Worm (Caenorhabditis elegans) whole organism, mixed stage, embryonic: Measurements from ENCODE around the gene C18G1.8.

Source experiments
- M03D4.4 ChIP-seq: sonication (generic microtip); optimal IDR thresholded peaks from 2 replicates; lab custom pipeline; 2017; ENCODE audit warnings: mild to moderate bottlenecking, missing genetic modification characterization, missing compliant biosample characterization
- bed-3 ChIP-seq: fragments of 200-800 bp; sonication (Bioruptor generic); optimal IDR thresholded peaks from 3 replicates; lab custom pipeline; 2018; ENCODE audit warnings: mild to moderate bottlenecking, missing genetic modification characterization, moderate library complexity, missing compliant biosample characterization
- blmp-1 ChIP-seq: fragments of 150-350 bp; optimal IDR thresholded peaks from 2 replicates; lab custom pipeline; 2014; ENCODE audit warnings: missing biosample characterization, missing genetic modification characterization
- ceh-39 ChIP-seq: fragments of 150-350 bp; optimal IDR thresholded peaks from 2 replicates; lab custom pipeline; 2014; ENCODE audit warnings: missing biosample characterization, missing genetic modification characterization
- ceh-43 ChIP-seq: fragments of 200-800 bp; sonication (Bioruptor generic); optimal IDR thresholded peaks from 2 replicates; lab custom pipeline; 2018; ENCODE audit warnings: mild to moderate bottlenecking, missing genetic modification characterization, moderate library complexity, missing compliant biosample characterization
- ceh-83 ChIP-seq: fragments of 200-800 bp; sonication (Bioruptor generic); optimal IDR thresholded peaks from 2 replicates; lab custom pipeline; 2018; ENCODE audit warnings: mild to moderate bottlenecking, missing genetic modification characterization, missing compliant biosample characterization
- ces-1 ChIP-seq: fragments of 150-350 bp; optimal IDR thresholded peaks from 2 replicates; lab custom pipeline; 2014; ENCODE audit warnings: missing biosample characterization, missing genetic modification reagents, missing genetic modification characterization
- drap-1 ChIP-seq: fragments of 200-800 bp; sonication (Bioruptor generic); optimal IDR thresholded peaks from 3 replicates; lab custom pipeline; 2018; ENCODE audit warnings: mild to moderate bottlenecking, missing genetic modification characterization, missing compliant biosample characterization
- elt-1 ChIP-seq: sonication (generic microtip); optimal IDR thresholded peaks from 2 replicates; lab custom pipeline; 2017; ENCODE audit warnings: missing genetic modification characterization, mild to moderate bottlenecking, missing compliant biosample characterization, antibody characterized with exemption, moderate library complexity, borderline replicate concordance; ENCODE audit not compliant: insufficient read depth
- elt-3 ChIP-seq: fragments of 150-350 bp; optimal IDR thresholded peaks from 2 replicates; lab custom pipeline; 2014; ENCODE audit warnings: missing biosample characterization, missing genetic modification characterization
- flh-1 ChIP-seq: fragments of 200-800 bp; sonication (Bioruptor generic); optimal IDR thresholded peaks from 2 replicates; lab custom pipeline; 2018; ENCODE audit warnings: mild to moderate bottlenecking, missing genetic modification characterization, moderate library complexity, missing compliant biosample characterization
- ham-2 ChIP-seq: fragments of 200-800 bp; sonication (Bioruptor generic); optimal IDR thresholded peaks from 2 replicates; lab custom pipeline; 2018; ENCODE audit warnings: mild to moderate bottlenecking, missing genetic modification characterization, missing compliant biosample characterization
- lin-13 ChIP-seq: fragments of 150-350 bp; optimal IDR thresholded peaks from 2 replicates; lab custom pipeline; 2014; ENCODE audit warnings: missing biosample characterization, missing genetic modification characterization
- lin-32 ChIP-seq: fragments of 200-800 bp; sonication (Bioruptor generic); optimal IDR thresholded peaks from 2 replicates; lab custom pipeline; 2018; ENCODE audit warnings: mild to moderate bottlenecking, missing genetic modification characterization, missing compliant biosample characterization
- lsy-2 ChIP-seq: fragments of 150-350 bp; optimal IDR thresholded peaks from 2 replicates; lab custom pipeline; 2014; ENCODE audit warnings: missing biosample characterization, missing genetic modification characterization
- mab-5 ChIP-seq: fragments of 150-350 bp; optimal IDR thresholded peaks from 2 replicates; lab custom pipeline; 2014; ENCODE audit warnings: missing biosample characterization, missing genetic modification characterization
- mep-1 ChIP-seq: fragments of 150-350 bp; optimal IDR thresholded peaks from 2 replicates; lab custom pipeline; 2017; ENCODE audit warnings: missing biosample characterization, missing genetic modification reagents, missing genetic modification characterization, inconsistent platforms
- mls-2 ChIP-seq: sonication (generic microtip); optimal IDR thresholded peaks from 2 replicates; lab custom pipeline; 2016; ENCODE audit warnings: mild to moderate bottlenecking, missing genetic modification characterization, moderate library complexity, missing compliant biosample characterization
- nhr-2 ChIP-seq: fragments of 150-350 bp; optimal IDR thresholded peaks from 2 replicates; lab custom pipeline; 2014; ENCODE audit warnings: missing biosample characterization, missing genetic modification characterization
- nhr-237 ChIP-seq: fragments of 150-350 bp; optimal IDR thresholded peaks from 2 replicates; lab custom pipeline; 2014; ENCODE audit warnings: missing biosample characterization, missing genetic modification characterization
- nhr-28 ChIP-seq: fragments of 150-350 bp; optimal IDR thresholded peaks from 2 replicates; lab custom pipeline; 2014; ENCODE audit warnings: missing biosample characterization, missing genetic modification characterization
- nhr-76 ChIP-seq: sonication (generic microtip); optimal IDR thresholded peaks from 2 replicates; lab custom pipeline; 2017; ENCODE audit warnings: missing biosample characterization, missing genetic modification characterization
- pha-4 ChIP-seq: fragments of 150-350 bp; optimal IDR thresholded peaks from 2 replicates; lab custom pipeline; 2018; ENCODE audit warnings: missing biosample characterization, missing genetic modification reagents, missing genetic modification characterization
- sem-2 ChIP-seq: fragments of 200-800 bp; sonication (Bioruptor generic); optimal IDR thresholded peaks from 2 replicates; lab custom pipeline; 2018; ENCODE audit warnings: mild to moderate bottlenecking, missing genetic modification characterization, missing compliant biosample characterization
- snpc-4 ChIP-seq: fragments of 150-350 bp; optimal IDR thresholded peaks from 2 replicates; lab custom pipeline; 2014; ENCODE audit warnings: missing biosample characterization, missing genetic modification characterization
- tbx-8 ChIP-seq: fragments of 200-800 bp; sonication (Bioruptor generic); optimal IDR thresholded peaks from 2 replicates; lab custom pipeline; 2018; ENCODE audit warnings: mild to moderate bottlenecking, missing genetic modification characterization, moderate library complexity, missing compliant biosample characterization
- unc-120 ChIP-seq: sonication (generic microtip); optimal IDR thresholded peaks from 2 replicates; lab custom pipeline; 2017; ENCODE audit warnings: missing genetic modification characterization, missing compliant biosample characterization; ENCODE audit not compliant: poor library complexity, severe bottlenecking
- unc-39 ChIP-seq: fragments of 150-350 bp; optimal IDR thresholded peaks from 2 replicates; lab custom pipeline; 2014; ENCODE audit warnings: missing biosample characterization, missing genetic modification characterization
- zip-8 ChIP-seq: fragments of 150-350 bp; optimal IDR thresholded peaks from 2 replicates; lab custom pipeline; 2014; ENCODE audit warnings: missing biosample characterization, missing genetic modification characterization
- ztf-11 ChIP-seq: fragments of 150-350 bp; optimal IDR thresholded peaks from 2 replicates; lab custom pipeline; 2014; ENCODE audit warnings: missing biosample characterization, missing genetic modification characterization

Gene C18G1.8

ce11 chrV:4754123-4754522 lies 12.3 kb downstream of the C18G1.8 start, which contains the start of gene hil-4:
hil-4 (plus strand) TSS chrV:4754313.
- TF ChIP-seq mep-1 (tag; lab: Kevin White, UChicago) (no peak), ceh-83 (no peak), snpc-4 (tag; lab: Kevin White, UChicago) (no peak), elt-3 (tag; lab: Kevin White, UChicago) (no peak), lsy-2 (tag; lab: Kevin White, UChicago) (no peak), ces-1 (no peak), bed-3 (GFP tag; lab: Kevin White, UChicago) (no peak), ceh-39 (tag; lab: Kevin White, UChicago) (no peak), lin-32 (GFP tag; lab: Kevin White, UChicago) (no peak), tbx-8 (GFP tag; lab: Kevin White, UChicago) (no peak), pha-4 (no peak), M03D4.4 (tag; lab: Kevin White, UChicago) (no peak), nhr-76 (no peak), lin-13 (no peak), nhr-28 (tag; lab: Kevin White, UChicago) (no peak), ham-2 (no peak), zip-8 (tag; lab: Kevin White, UChicago) (no peak)

- no peak for TF ChIP-seq bed-3 (GFP tag; lab: Kevin White, UChicago)
- no peak for TF ChIP-seq ceh-43 (GFP tag; lab: Kevin White, UChicago)
- TF ChIP-seq snpc-4 (tag; lab: Kevin White, UChicago) = no peak
- no peak for TF ChIP-seq lsy-2 (tag; lab: Kevin White, UChicago)
- TF ChIP-seq nhr-2 (tag; lab: Kevin White, UChicago) = no peak
- no peak for TF ChIP-seq ceh-39 (tag; lab: Kevin White, UChicago)
These were observed 16.1 kb downstream of the C18G1.8 start, which contains the start of gene C18G1.6 for ce11 chrV:4750294-4750693. C18G1.6 (plus strand) TSS chrV:4750594.

ce11 chrV:4745269-4745668 lies 21.1 kb downstream of the C18G1.8 start, which contains the start of gene C18G1.7:
C18G1.7 (plus strand) TSS chrV:4745569.
- no peak for TF ChIP-seq mab-5 (tag; lab: Kevin White, UChicago)
- no peak for TF ChIP-seq nhr-76
- TF ChIP-seq unc-120 (tag; lab: Kevin White, UChicago) = no peak
- TF ChIP-seq ceh-43 (GFP tag; lab: Kevin White, UChicago) = no peak
- TF ChIP-seq ces-1 = no peak
- TF ChIP-seq blmp-1 = no peak
- TF ChIP-seq unc-39 (tag; lab: Kevin White, UChicago) = no peak

- no peak for TF ChIP-seq nhr-28 (tag; lab: Kevin White, UChicago)
- TF ChIP-seq M03D4.4 (tag; lab: Kevin White, UChicago) = no peak
These were observed 24.2 kb downstream of the C18G1.8 start, which contains the start of gene ugt-61 for ce11 chrV:4742190-4742589. ugt-61 (plus strand) TSS chrV:4742422.

ce11 chrV:4737727-4738126 lies 28.7 kb downstream of the C18G1.8 start, which contains the start of gene F39G3.2:
F39G3.2 (plus strand) TSS chrV:4737831.
- TF ChIP-seq nhr-2 (tag; lab: Kevin White, UChicago) = no peak
- TF ChIP-seq flh-1 (GFP tag; lab: Kevin White, UChicago) = no peak
- TF ChIP-seq unc-39 (tag; lab: Kevin White, UChicago) = no peak
- TF ChIP-seq unc-120 (tag; lab: Kevin White, UChicago) = no peak
- no peak for TF ChIP-seq sem-2 (GFP tag; lab: Kevin White, UChicago)
- no peak for TF ChIP-seq drap-1
- TF ChIP-seq mep-1 (tag; lab: Kevin White, UChicago) = no peak
- no peak for TF ChIP-seq lin-13
- TF ChIP-seq lsy-2 (tag; lab: Kevin White, UChicago) = no peak
- TF ChIP-seq mab-5 (tag; lab: Kevin White, UChicago) = no peak
- no peak for TF ChIP-seq elt-1 (tag; lab: Kevin White, UChicago)
- TF ChIP-seq ztf-11 (tag; lab: Kevin White, UChicago) = no peak
- no peak for TF ChIP-seq bed-3 (GFP tag; lab: Kevin White, UChicago)
- no peak for TF ChIP-seq lin-32 (GFP tag; lab: Kevin White, UChicago)
- no peak for TF ChIP-seq nhr-28 (tag; lab: Kevin White, UChicago)
- no peak for TF ChIP-seq mls-2 (tag; lab: Kevin White, UChicago)
- TF ChIP-seq snpc-4 (tag; lab: Kevin White, UChicago) = no peak
- no peak for TF ChIP-seq nhr-237
